Fruit fly (Drosophila melanogaster) whole organism, pupa: Measurements from ENCODE around the gene for.

Experiments
- CG10348 ChIP-seq: fragments of 200-800 bp; sonication (Bioruptor generic); IDR thresholded peaks from 2 replicates; pipeline ENCODE4 v1.3.6; 2022; ENCODE audit warnings: missing biosample characterization, missing genetic modification characterization
- CG12605 ChIP-seq: fragments of 200-800 bp; sonication (Bioruptor generic); IDR thresholded peaks from 2 replicates; pipeline ENCODE4 v1.3.6; 2022; ENCODE audit warnings: missing biosample characterization, missing genetic modification characterization
- CG13204 ChIP-seq: fragments of 200-800 bp; sonication (Bioruptor generic); optimal IDR thresholded peaks from 2 replicates; lab custom pipeline; 2018; ENCODE audit warnings: missing biosample characterization, mild to moderate bottlenecking, missing genetic modification characterization, moderate library complexity
- CG14655 ChIP-seq: fragments of 200-800 bp; sonication (Bioruptor generic); optimal IDR thresholded peaks from 3 replicates; lab custom pipeline; 2017; ENCODE audit warnings: mild to moderate bottlenecking, missing biosample characterization, missing genetic modification reagents, missing genetic modification characterization
- CG15710 ChIP-seq: fragments of 200-800 bp; sonication (Bioruptor generic); optimal IDR thresholded peaks from 2 replicates; lab custom pipeline; 2018; ENCODE audit warnings: missing biosample characterization, mild to moderate bottlenecking, missing genetic modification characterization, moderate library complexity
- CG17806 ChIP-seq: fragments of 200-800 bp; sonication (Bioruptor generic); optimal IDR thresholded peaks from 2 replicates; lab custom pipeline; 2018; ENCODE audit warnings: missing biosample characterization, mild to moderate bottlenecking, missing genetic modification characterization, moderate library complexity
- CG32121 ChIP-seq: fragments of 200-800 bp; sonication (Bioruptor generic); IDR thresholded peaks from 2 replicates; pipeline ENCODE4 v1.3.6; 2022; ENCODE audit warnings: missing biosample characterization, missing genetic modification characterization
- CG34367 ChIP-seq: fragments of 200-800 bp; sonication (Bioruptor generic); optimal IDR thresholded peaks from 2 replicates; lab custom pipeline; 2018; ENCODE audit warnings: missing biosample characterization, mild to moderate bottlenecking, missing genetic modification characterization
- CG4496 ChIP-seq: fragments of 200-800 bp; sonication (Bioruptor generic); IDR thresholded peaks from 3 replicates; pipeline ENCODE4 v1.3.6; 2022; ENCODE audit warnings: missing biosample characterization, missing genetic modification characterization
- CG8159 ChIP-seq: fragments of 200-800 bp; sonication (Bioruptor generic); optimal IDR thresholded peaks from 3 replicates; lab custom pipeline; 2018; ENCODE audit warnings: missing biosample characterization, mild to moderate bottlenecking, missing genetic modification characterization, moderate library complexity
- CG8301 ChIP-seq: fragments of 200-800 bp; sonication (Bioruptor generic); optimal IDR thresholded peaks from 2 replicates; lab custom pipeline; 2018; ENCODE audit warnings: missing biosample characterization, mild to moderate bottlenecking, missing genetic modification characterization
- CG9948 ChIP-seq: fragments of 200-800 bp; sonication (Bioruptor generic); optimal IDR thresholded peaks from 2 replicates; lab custom pipeline; 2018; ENCODE audit warnings: missing biosample characterization, mild to moderate bottlenecking, missing genetic modification characterization, moderate library complexity
- D1 ChIP-seq: fragments of 200-800 bp; sonication (Bioruptor generic); optimal IDR thresholded peaks from 2 replicates; lab custom pipeline; 2018; ENCODE audit warnings: missing biosample characterization, mild to moderate bottlenecking, missing genetic modification characterization, moderate library complexity
- EcR ChIP-seq: fragments of 200-800 bp; sonication (Bioruptor generic); optimal IDR thresholded peaks from 3 replicates; lab custom pipeline; 2019; ENCODE audit warnings: missing biosample characterization, missing genetic modification characterization, mild to moderate bottlenecking, moderate library complexity, missing genetic modification reagents
- Ets98B ChIP-seq: fragments of 200-800 bp; sonication (Bioruptor generic); IDR thresholded peaks from 2 replicates; pipeline ENCODE4 v1.3.6; 2022; ENCODE audit warnings: missing biosample characterization, missing genetic modification characterization
- Pif1A ChIP-seq: fragments of 200-800 bp; sonication (Bioruptor generic); optimal IDR thresholded peaks from 3 replicates; lab custom pipeline; 2016; ENCODE audit warnings: missing biosample characterization, missing genetic modification characterization
- Pif1B ChIP-seq: fragments of 200-800 bp; sonication (Bioruptor generic); optimal IDR thresholded peaks from 3 replicates; lab custom pipeline; 2016; ENCODE audit warnings: missing biosample characterization, missing genetic modification characterization
- Snoo ChIP-seq: fragments of 200-800 bp; sonication (Bioruptor generic); optimal IDR thresholded peaks from 3 replicates; lab custom pipeline; 2017; ENCODE audit warnings: missing biosample characterization, mild to moderate bottlenecking, missing genetic modification characterization, inconsistent platforms
- fd96Ca ChIP-seq: fragments of 200-800 bp; sonication (Bioruptor generic); IDR thresholded peaks from 3 replicates; pipeline ENCODE4 v1.3.6; 2022; ENCODE audit warnings: missing biosample characterization, missing genetic modification characterization
- gl ChIP-seq: fragments of 200-800 bp; sonication (Bioruptor generic); optimal IDR thresholded peaks from 2 replicates; lab custom pipeline; 2018; ENCODE audit warnings: missing biosample characterization, mild to moderate bottlenecking, missing genetic modification characterization
- rn ChIP-seq: fragments of 200-800 bp; sonication (Bioruptor generic); IDR thresholded peaks from 2 replicates; pipeline ENCODE4 v1.3.6; 2022; ENCODE audit warnings: missing biosample characterization, missing genetic modification characterization

Gene for

dm6 chr2L:3657349-3658142, 793 bp upstream of the for start:
- TF ChIP-seq CG32121 (GFP tag; lab: Robert Waterston, UW) (peak; percentile 36; the same call in 1 of the 2 replicates), Snoo (tag; lab: Kevin White, UChicago) (no peak), gl (tag; lab: Kevin White, UChicago) (no peak), CG12605 (GFP tag; lab: Robert Waterston, UW) (no peak), Pif1A (GFP tag; lab: Kevin White, UChicago) (no peak), Ets98B (0 out of 2 replicates have a peak, but pooled peaks have one; percentile 53), CG14655 (GFP tag; lab: Kevin White, UChicago) (peak; percentile 51), fd96Ca (GFP tag; lab: Robert Waterston, UW) (no peak), rn (no peak), EcR (GFP tag; lab: Kevin White, UChicago) (no peak), CG8159 (peak; percentile 53), CG4496 (GFP tag; lab: Robert Waterston, UW) (0 out of 3 replicates have a peak, but pooled peaks have one; percentile 40), CG34367 (no peak), CG8301 (peak; percentile 41), CG13204 (GFP tag; lab: Kevin White, UChicago) (no peak), D1 (tag; lab: Kevin White, UChicago) (peak; percentile 43), Pif1B (GFP tag; lab: Kevin White, UChicago) (no peak), CG15710 (peak; percentile 43), CG9948 (tag; lab: Kevin White, UChicago) (peak; percentile 29), CG10348 (GFP tag; lab: Robert Waterston, UW) (no peak), CG17806 (tag; lab: Kevin White, UChicago) (peak; percentile 11)

dm6 chr2L:3655698-3656105, 1.1 kb downstream of the for start:
- TF ChIP-seq Snoo (tag; lab: Kevin White, UChicago) (peak; percentile 99), CG14655 (GFP tag; lab: Kevin White, UChicago) (peak; percentile 98), CG4496 (GFP tag; lab: Robert Waterston, UW) (peak; percentile 99), Pif1A (GFP tag; lab: Kevin White, UChicago) (peak; percentile 99), CG9948 (tag; lab: Kevin White, UChicago) (peak; percentile 98), CG8159 (peak; percentile 98), D1 (tag; lab: Kevin White, UChicago) (peak; percentile 95), rn (peak; percentile 97), CG32121 (GFP tag; lab: Robert Waterston, UW) (peak; percentile 98), CG12605 (GFP tag; lab: Robert Waterston, UW) (peak; percentile 98), EcR (GFP tag; lab: Kevin White, UChicago) (peak; percentile 68), CG8301 (peak; percentile 99), CG13204 (GFP tag; lab: Kevin White, UChicago) (peak; percentile 93), CG15710 (peak; percentile 98), Ets98B (peak; percentile 99), gl (tag; lab: Kevin White, UChicago) (peak; percentile 97), fd96Ca (GFP tag; lab: Robert Waterston, UW) (peak; percentile 99), Pif1B (GFP tag; lab: Kevin White, UChicago) (peak; percentile 99), CG34367 (peak; percentile 97), CG10348 (GFP tag; lab: Robert Waterston, UW) (peak; percentile 91), CG17806 (tag; lab: Kevin White, UChicago) (peak; percentile 98)
- TF ChIP-seq, all 21 proteins: peak for 21

dm6 chr2L:3654956-3655618, 1.7 kb downstream of the for start:
- TF ChIP-seq CG8159 = no peak
- TF ChIP-seq CG13204 (GFP tag; lab: Kevin White, UChicago) = no peak
- TF ChIP-seq CG32121 (GFP tag; lab: Robert Waterston, UW) = no peak
- no peak for TF ChIP-seq CG4496 (GFP tag; lab: Robert Waterston, UW)
- TF ChIP-seq CG12605 (GFP tag; lab: Robert Waterston, UW) = no peak
- TF ChIP-seq CG17806 (tag; lab: Kevin White, UChicago) = no peak

- TF ChIP-seq CG13204 (GFP tag; lab: Kevin White, UChicago) (no peak), Pif1B (GFP tag; lab: Kevin White, UChicago) (no peak), rn (no peak), CG17806 (tag; lab: Kevin White, UChicago) (no peak), CG8159 (no peak), Ets98B (no peak), CG4496 (GFP tag; lab: Robert Waterston, UW) (no peak), CG14655 (GFP tag; lab: Kevin White, UChicago) (no peak), CG15710 (no peak), CG9948 (tag; lab: Kevin White, UChicago) (no peak), CG32121 (GFP tag; lab: Robert Waterston, UW) (no peak)
Observed at dm6 chr2L:3648173-3648972, 8.4 kb downstream of the for start.
